Worm (Caenorhabditis elegans) whole organism, young adult: ENCODE measurements around the gene K03B4.8.
A peak's percentile ranks its signal among the peaks of the same experiment; 100 is the strongest.

Experiments
- B0336.3 ChIP-seq: fragments of 200-800 bp; sonication (Bioruptor generic); IDR thresholded peaks from 2 replicates; pipeline ENCODE4 v1.3.6; 2022; ENCODE audit warnings: missing genetic modification characterization, missing compliant biosample characterization
- F23B12.7 ChIP-seq: sonication (generic microtip); optimal IDR thresholded peaks from 2 replicates; lab custom pipeline; 2017; ENCODE audit warnings: missing genetic modification characterization, mild to moderate bottlenecking, missing compliant biosample characterization, antibody characterized with exemption, moderate library complexity; ENCODE audit not compliant: insufficient read depth
- F33H1.4 ChIP-seq: fragments of 200-800 bp; sonication (Bioruptor generic); IDR thresholded peaks from 2 replicates; pipeline ENCODE4 v1.3.6; 2022; ENCODE audit warnings: missing genetic modification reagents, missing genetic modification characterization, missing compliant biosample characterization
- Y53G8AR.9 ChIP-seq: fragments of 200-800 bp; sonication (Bioruptor generic); conservative IDR thresholded peaks from 2 replicates; pipeline ENCODE4 v1.3.6; 2022; ENCODE audit warnings: missing genetic modification reagents, missing genetic modification characterization, missing compliant biosample characterization
- Y56A3A.18 ChIP-seq: fragments of 200-800 bp; sonication (Bioruptor generic); IDR thresholded peaks from 2 replicates; pipeline ENCODE4 v1.3.6; 2022; ENCODE audit warnings: missing genetic modification reagents, missing genetic modification characterization, missing compliant biosample characterization
- akir-1 ChIP-seq: fragments of 200-800 bp; sonication (Bioruptor generic); optimal IDR thresholded peaks from 2 replicates; lab custom pipeline; 2018; ENCODE audit warnings: mild to moderate bottlenecking, missing genetic modification characterization, moderate library complexity, missing compliant biosample characterization
- bed-1 ChIP-seq: fragments of 200-800 bp; sonication (Bioruptor generic); IDR thresholded peaks from 2 replicates; pipeline ENCODE4 v1.3.6; 2022; ENCODE audit warnings: missing genetic modification reagents, missing genetic modification characterization, missing compliant biosample characterization
- ceh-40 ChIP-seq: fragments of 200-800 bp; sonication (Bioruptor generic); IDR thresholded peaks from 2 replicates; pipeline ENCODE4 v1.3.6; 2022; ENCODE audit warnings: missing genetic modification characterization, missing compliant biosample characterization
- ceh-79 ChIP-seq: sonication (generic microtip); optimal IDR thresholded peaks from 2 replicates; lab custom pipeline; 2017; ENCODE audit warnings: mild to moderate bottlenecking, missing genetic modification characterization, missing compliant biosample characterization
- chd-7 ChIP-seq: sonication (generic microtip); optimal IDR thresholded peaks from 2 replicates; lab custom pipeline; 2016; ENCODE audit warnings: mild to moderate bottlenecking, missing genetic modification characterization, moderate library complexity, missing compliant biosample characterization
- egl-44 ChIP-seq: fragments of 200-800 bp; sonication (Bioruptor generic); IDR thresholded peaks from 2 replicates; pipeline ENCODE4 v1.3.6; 2022; ENCODE audit warnings: missing genetic modification reagents, missing genetic modification characterization, missing compliant biosample characterization
- egrh-3 ChIP-seq: fragments of 200-800 bp; sonication (Bioruptor generic); IDR thresholded peaks from 2 replicates; pipeline ENCODE4 v1.3.6; 2022; ENCODE audit warnings: missing genetic modification reagents, missing genetic modification characterization, missing compliant biosample characterization
- ets-4 ChIP-seq: fragments of 200-800 bp; sonication (Bioruptor generic); optimal IDR thresholded peaks from 2 replicates; lab custom pipeline; 2018; ENCODE audit warnings: mild to moderate bottlenecking, missing genetic modification characterization, missing compliant biosample characterization
- hsf-1 ChIP-seq: fragments of 200-800 bp; sonication (Bioruptor generic); IDR thresholded peaks from 2 replicates; pipeline ENCODE4 v1.3.6; 2022; ENCODE audit warnings: missing genetic modification reagents, missing genetic modification characterization, missing compliant biosample characterization
- lin-40 ChIP-seq: sonication (generic microtip); optimal IDR thresholded peaks from 2 replicates; lab custom pipeline; 2016; ENCODE audit warnings: missing genetic modification characterization, mild to moderate bottlenecking, missing compliant biosample characterization, missing genotype, missing genetic modification reagents
- lin-54 ChIP-seq: fragments of 200-800 bp; sonication (Bioruptor generic); optimal IDR thresholded peaks from 2 replicates; lab custom pipeline; 2018; ENCODE audit warnings: mild to moderate bottlenecking, missing genetic modification characterization, missing compliant biosample characterization
- lsl-1 ChIP-seq: fragments of 200-800 bp; sonication (Bioruptor generic); optimal IDR thresholded peaks from 2 replicates; lab custom pipeline; 2018; ENCODE audit warnings: mild to moderate bottlenecking, missing genetic modification characterization, moderate library complexity, missing compliant biosample characterization
- mcd-1 ChIP-seq: fragments of 200-800 bp; sonication (Bioruptor generic); IDR thresholded peaks from 2 replicates; pipeline ENCODE4 v1.3.6; 2022; ENCODE audit warnings: missing genetic modification reagents, missing genetic modification characterization, missing compliant biosample characterization
- nfyb-1 ChIP-seq: fragments of 200-800 bp; sonication (Bioruptor generic); IDR thresholded peaks from 2 replicates; pipeline ENCODE4 v1.3.6; 2022; ENCODE audit warnings: missing genetic modification reagents, missing genetic modification characterization, missing compliant biosample characterization
- nhr-179 ChIP-seq: sonication (generic microtip); optimal IDR thresholded peaks from 2 replicates; lab custom pipeline; 2016; ENCODE audit warnings: mild to moderate bottlenecking, missing genetic modification characterization, missing compliant biosample characterization
- nhr-27 ChIP-seq: fragments of 200-800 bp; sonication (Bioruptor generic); optimal IDR thresholded peaks from 2 replicates; lab custom pipeline; 2018; ENCODE audit warnings: mild to moderate bottlenecking, missing genetic modification characterization, moderate library complexity, missing compliant biosample characterization
- pha-4 ChIP-seq: fragments of 150-350 bp; sonication (generic microtip); optimal IDR thresholded peaks from 2 replicates; lab custom pipeline; 2014; ENCODE audit warnings: missing biosample characterization, missing genetic modification reagents, missing genetic modification characterization
- sdz-38 ChIP-seq: sonication (generic microtip); optimal IDR thresholded peaks from 2 replicates; lab custom pipeline; 2016; ENCODE audit warnings: missing genotype, missing genetic modification characterization, missing compliant biosample characterization
- snpc-1.1 ChIP-seq: sonication (generic microtip); optimal IDR thresholded peaks from 2 replicates; lab custom pipeline; 2017; ENCODE audit warnings: missing genetic modification characterization, mild to moderate bottlenecking, missing compliant biosample characterization, antibody characterized with exemption, moderate library complexity, missing genotype, missing genetic modification reagents; ENCODE audit not compliant: insufficient read depth
- snpc-3.4 ChIP-seq: sonication (generic microtip); optimal IDR thresholded peaks from 2 replicates; lab custom pipeline; 2017; ENCODE audit warnings: missing genetic modification characterization, mild to moderate bottlenecking, missing compliant biosample characterization, antibody characterized with exemption, moderate library complexity, missing genotype, missing genetic modification reagents
- ztf-3 ChIP-seq: fragments of 200-800 bp; sonication (Bioruptor generic); optimal IDR thresholded peaks from 2 replicates; lab custom pipeline; 2018; ENCODE audit warnings: mild to moderate bottlenecking, missing genetic modification characterization, missing compliant biosample characterization

The K03B4.8 gene

DNA sequence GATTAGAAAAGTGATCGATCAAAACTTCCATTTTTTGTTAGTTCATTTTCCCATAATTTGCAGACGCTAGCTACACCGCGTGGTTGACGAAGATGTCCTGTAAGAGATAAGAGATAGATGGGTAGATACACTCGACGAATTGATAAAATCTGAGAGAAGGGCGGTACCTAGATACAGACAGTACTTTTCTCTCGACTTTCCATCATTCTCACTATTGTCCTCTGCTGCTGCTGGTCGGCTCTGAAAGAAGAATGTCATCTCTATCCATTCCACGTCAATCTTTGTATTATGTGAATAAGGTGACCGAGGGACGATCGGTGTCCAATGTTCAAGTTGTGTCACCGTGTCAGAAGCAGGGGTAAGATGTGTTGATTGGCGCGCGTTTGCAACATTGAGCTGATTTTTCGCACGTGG lies 45.9 kb downstream of the K03B4.8 start, which contains the start of gene pmt-2 (continued):
- TF ChIP-seq bed-1 (GFP tag; lab: Robert Waterston, UW), result no peak
- no peak for TF ChIP-seq hsf-1 (GFP tag; lab: Robert Waterston, UW)
- peak; percentile 5 for TF ChIP-seq nhr-27
- no peak for TF ChIP-seq lin-54 (GFP tag; lab: Kevin White, UChicago)
- TF ChIP-seq ztf-3 (GFP tag; lab: Kevin White, UChicago), result no peak
- no peak for TF ChIP-seq egrh-3 (GFP tag; lab: Robert Waterston, UW)
- TF ChIP-seq snpc-3.4 (tag; lab: Kevin White, UChicago), result no peak
- peak; percentile 10 for TF ChIP-seq chd-7 (tag; lab: Kevin White, UChicago)
- no peak for TF ChIP-seq sdz-38 (tag; lab: Kevin White, UChicago)
- no peak for TF ChIP-seq pha-4
- TF ChIP-seq B0336.3 (GFP tag; lab: Robert Waterston, UW), result 0 out of 2 replicates have a peak, but pooled peaks have one; percentile 54
- TF ChIP-seq nhr-179, result no peak
- TF ChIP-seq Y56A3A.18 (GFP tag; lab: Robert Waterston, UW), result no peak
- TF ChIP-seq egl-44, result no peak
- TF ChIP-seq lin-40 (tag; lab: Kevin White, UChicago), result peak; percentile 21
- TF ChIP-seq lsl-1 (GFP tag; lab: Kevin White, UChicago), result no peak
- TF ChIP-seq ceh-79 (tag; lab: Kevin White, UChicago), result no peak
- no peak for TF ChIP-seq F23B12.7 (tag; lab: Kevin White, UChicago)
- no peak for TF ChIP-seq snpc-1.1
- no peak for TF ChIP-seq akir-1 (GFP tag; lab: Kevin White, UChicago)

DNA sequence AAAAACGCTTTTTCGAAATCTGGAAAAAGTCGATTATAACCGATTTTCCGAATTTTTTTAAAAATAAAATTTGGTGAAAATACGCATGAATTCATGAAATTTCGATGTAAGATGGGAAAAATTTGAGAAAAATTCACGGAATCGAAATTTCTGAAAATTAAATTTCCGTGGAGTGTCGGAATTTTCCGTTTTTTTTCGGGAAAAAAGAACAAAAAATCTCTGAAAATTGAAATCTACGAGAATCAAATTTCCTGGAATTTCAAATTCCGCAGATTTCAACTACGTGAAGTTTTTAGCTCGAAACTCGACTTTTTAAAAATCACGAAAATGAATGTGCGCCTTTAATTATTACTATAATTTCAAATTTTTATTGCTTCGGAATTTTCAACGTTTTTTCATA lies 48.1 kb downstream of the K03B4.8 start:
- TF ChIP-seq ets-4 (GFP tag; lab: Kevin White, UChicago) (no peak), F33H1.4 (GFP tag; lab: Robert Waterston, UW) (no peak), ceh-40 (GFP tag; lab: Robert Waterston, UW) (no peak)
- TF ChIP-seq, all 124 proteins: peak for 0

DNA sequence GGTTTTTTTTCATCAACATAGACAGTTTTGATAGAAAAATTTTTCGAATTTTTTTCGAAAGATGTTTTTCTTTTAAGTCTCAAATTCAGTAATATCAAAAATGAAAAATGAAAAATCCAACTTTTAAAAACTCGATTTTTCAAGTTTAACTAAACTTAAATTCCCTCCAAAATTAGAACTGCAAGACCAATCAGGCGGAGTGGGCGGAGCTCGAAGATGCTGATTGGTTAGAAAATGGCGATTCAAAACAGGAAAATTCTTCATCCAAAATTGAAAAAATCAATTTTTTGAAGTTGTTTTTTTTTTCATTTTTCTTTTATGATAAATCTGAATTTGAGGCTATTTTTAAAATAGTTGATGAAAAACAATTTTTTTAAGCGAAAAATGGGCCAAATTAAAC lies 49.7 kb downstream of the K03B4.8 start:
- no peak for TF ChIP-seq Y53G8AR.9
- TF ChIP-seq nfyb-1 (GFP tag; lab: Robert Waterston, UW), result peak; percentile 75
- no peak for TF ChIP-seq mcd-1 (GFP tag; lab: Robert Waterston, UW)
- no peak for TF ChIP-seq snpc-1.1
